Worm (Caenorhabditis elegans) whole organism, L4/young adult: ENCODE results near the gene nphp-1.

Source experiments
- W03F9.2 ChIP-seq: fragments of 150-350 bp; optimal IDR thresholded peaks from 2 replicates; lab custom pipeline; 2014; ENCODE audit warnings: missing biosample characterization, missing genetic modification characterization
- dao-5 ChIP-seq: sonication (generic microtip); optimal IDR thresholded peaks from 2 replicates; lab custom pipeline; 2016; ENCODE audit warnings: missing genotype, missing genetic modification characterization, moderate library complexity, missing compliant biosample characterization
- him-1 ChIP-seq: sonication (generic microtip); optimal IDR thresholded peaks from 2 replicates; lab custom pipeline; 2016; ENCODE audit warnings: missing genotype, missing genetic modification reagents, missing genetic modification characterization, missing compliant biosample characterization

The nphp-1 gene

DNA sequence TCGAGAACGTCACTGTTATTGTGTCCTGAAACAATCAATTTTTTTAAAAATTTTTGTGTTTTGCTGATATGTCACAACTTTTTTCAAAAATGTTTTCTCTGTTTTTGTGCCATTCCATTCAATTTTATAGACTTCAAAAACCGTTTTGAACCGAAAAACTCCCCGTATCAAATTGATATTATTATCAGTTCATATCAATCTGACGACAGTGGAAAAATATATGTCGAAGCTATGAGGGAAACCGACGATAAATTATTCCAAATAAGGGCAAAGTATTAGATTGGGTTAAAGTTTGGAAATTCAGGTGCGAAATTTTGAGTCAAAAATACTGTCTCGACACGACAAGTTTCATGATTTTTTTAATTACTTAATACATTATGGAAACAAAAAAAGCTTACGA lies 4.3 kb upstream of the nphp-1 start:
- no peak for TF ChIP-seq W03F9.2
- TF ChIP-seq him-1 (tag; lab: Kevin White, UChicago) = no peak
- TF ChIP-seq dao-5 = no peak

DNA sequence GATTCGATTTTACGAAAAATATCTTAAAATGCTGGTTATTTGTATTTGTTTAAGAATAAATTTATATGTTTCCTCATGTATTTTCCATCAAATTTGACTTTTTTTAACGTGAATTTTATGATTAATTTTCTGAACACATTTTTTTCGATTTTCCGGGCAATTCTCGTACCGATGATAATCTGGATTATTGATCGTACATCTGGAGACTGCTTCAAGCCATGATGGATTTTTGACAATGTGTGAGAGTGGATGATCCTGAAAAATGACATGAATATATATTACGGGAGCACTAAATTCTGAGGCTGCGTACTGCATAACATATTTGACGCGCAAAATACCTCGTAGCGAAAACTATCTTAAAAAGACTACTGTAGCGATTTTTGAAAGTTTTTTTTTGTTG lies 2.4 kb upstream of the nphp-1 start:
- TF ChIP-seq W03F9.2 = no peak
- no peak for TF ChIP-seq dao-5
- no peak for TF ChIP-seq him-1 (tag; lab: Kevin White, UChicago)

DNA sequence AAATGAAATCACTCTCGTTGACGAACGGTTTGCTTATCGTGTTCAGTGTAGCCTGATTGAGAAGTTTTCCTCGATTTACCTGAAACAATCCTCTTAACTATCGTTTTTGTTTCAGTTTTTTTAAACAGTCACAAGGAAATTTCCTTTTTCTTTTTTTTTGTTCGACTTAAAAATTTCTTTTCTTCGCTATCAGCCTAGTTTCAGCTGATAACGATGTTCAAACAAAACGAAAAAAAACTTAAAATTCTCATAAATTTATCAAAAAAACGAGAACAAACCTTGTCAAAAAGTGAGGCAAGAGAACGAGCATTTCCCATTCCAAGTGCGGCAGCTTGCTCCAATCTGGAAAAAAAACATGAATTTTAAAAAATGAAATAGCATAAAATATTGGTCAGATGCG lies 1.5 kb upstream of the nphp-1 start:
- TF ChIP-seq W03F9.2 = no peak
- TF ChIP-seq dao-5 = no peak
- no peak for TF ChIP-seq him-1 (tag; lab: Kevin White, UChicago)

DNA sequence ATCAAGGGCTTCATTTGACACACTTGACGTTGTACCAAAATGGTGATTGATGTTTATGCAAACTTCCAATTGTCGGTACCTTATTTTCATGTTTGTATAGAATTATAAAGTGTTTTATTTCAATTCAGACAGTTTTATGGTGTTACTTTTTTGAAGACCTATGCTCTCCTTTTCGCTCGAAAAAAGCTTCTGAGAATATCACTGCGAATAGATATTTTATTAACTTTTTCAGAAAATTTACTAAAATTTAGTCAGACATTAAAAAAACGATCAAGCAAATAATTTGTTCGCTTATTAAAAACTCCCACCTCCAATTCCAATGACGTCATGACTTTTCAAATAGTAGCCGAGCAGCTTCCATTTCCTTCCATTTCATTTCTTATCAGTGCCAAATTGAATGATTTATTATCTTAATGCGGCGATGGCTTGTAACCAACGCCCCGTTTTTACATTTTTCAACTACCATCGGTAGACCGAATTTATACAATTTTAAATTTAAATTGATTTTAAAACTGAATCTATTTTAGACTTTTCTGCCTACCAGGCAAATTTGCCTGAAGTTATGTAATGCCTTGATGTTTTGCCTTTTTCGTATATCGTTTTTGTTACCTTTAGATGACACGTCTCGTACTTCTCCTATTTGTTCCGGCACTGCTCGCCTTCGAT lies 5.0 kb downstream of the nphp-1 start, which contains the start of gene M28.10:
Gene M28.10 (plus strand): TSS at position 616 of the 666 bp plus-strand sequence.
- no peak for TF ChIP-seq W03F9.2
- no peak for TF ChIP-seq dao-5
- TF ChIP-seq him-1 (tag; lab: Kevin White, UChicago) = no peak

DNA sequence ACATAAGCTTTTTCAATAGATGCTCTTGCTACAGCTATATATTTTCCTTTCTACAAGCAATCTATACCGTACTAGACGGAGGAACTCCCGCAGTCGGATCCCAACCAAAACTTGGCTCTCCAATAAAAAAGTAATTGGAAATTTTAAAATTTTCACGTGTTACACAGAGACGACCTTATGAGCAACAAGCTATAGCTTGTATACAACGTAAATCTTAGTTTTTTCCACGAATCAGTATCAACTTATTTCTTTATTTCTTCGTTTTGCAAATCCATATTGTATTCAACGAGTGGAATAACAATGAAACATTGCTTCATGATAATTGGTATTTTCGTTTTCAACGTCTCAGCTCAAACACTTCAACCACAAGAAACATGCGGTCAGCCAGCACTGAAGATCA lies 8.7 kb downstream of the nphp-1 start, which contains the start of gene M28.4:
Gene M28.4 (plus strand): TSS at position 301 of the 400 bp plus-strand sequence.
- TF ChIP-seq W03F9.2 (no peak), dao-5 (no peak), him-1 (tag; lab: Kevin White, UChicago) (no peak)

DNA sequence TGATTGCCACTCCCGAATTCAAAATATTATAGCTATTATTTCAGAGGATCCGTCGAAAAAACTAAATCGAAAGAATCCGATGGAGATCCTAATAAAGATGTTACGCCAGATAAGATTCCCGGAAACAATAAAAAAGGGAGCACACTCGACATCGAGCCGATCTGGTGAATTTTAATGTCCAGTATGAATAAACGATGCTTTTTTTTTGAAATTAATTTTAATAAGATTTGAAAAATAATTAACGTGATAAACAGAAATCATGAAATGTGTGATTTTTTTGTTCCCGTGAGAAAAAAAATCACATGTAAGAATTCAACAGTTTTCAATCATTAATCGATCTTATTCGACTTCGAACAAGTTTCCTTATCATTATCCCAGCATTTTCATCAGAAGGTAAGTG lies 12.9 kb downstream of the nphp-1 start, which contains the start of gene M28.9:
Gene M28.9 (plus strand): TSS at position 301 of the 400 bp plus-strand sequence.
- TF ChIP-seq him-1 (tag; lab: Kevin White, UChicago) = no peak
- TF ChIP-seq dao-5 = no peak
- TF ChIP-seq W03F9.2 = no peak

DNA sequence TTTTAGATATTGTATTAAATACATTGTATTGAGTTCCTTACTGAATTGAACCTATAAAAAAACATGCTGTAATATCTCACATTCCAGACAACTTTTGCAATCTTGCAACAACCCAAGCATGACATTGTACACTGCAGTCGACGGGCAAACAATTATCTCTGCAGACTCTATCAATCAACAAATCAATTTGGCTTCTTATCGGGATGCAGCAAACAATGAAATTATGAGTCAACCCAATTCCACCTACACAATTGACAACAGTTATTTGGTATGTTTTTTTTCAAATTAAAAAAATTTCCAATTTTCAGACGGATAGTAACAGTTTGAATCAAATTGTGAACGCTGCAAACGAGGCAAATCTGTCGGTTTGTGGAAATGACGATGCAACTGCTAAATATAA lies 21.1 kb downstream of the nphp-1 start:
- TF ChIP-seq dao-5 (no peak), W03F9.2 (no peak), him-1 (tag; lab: Kevin White, UChicago) (no peak)

DNA sequence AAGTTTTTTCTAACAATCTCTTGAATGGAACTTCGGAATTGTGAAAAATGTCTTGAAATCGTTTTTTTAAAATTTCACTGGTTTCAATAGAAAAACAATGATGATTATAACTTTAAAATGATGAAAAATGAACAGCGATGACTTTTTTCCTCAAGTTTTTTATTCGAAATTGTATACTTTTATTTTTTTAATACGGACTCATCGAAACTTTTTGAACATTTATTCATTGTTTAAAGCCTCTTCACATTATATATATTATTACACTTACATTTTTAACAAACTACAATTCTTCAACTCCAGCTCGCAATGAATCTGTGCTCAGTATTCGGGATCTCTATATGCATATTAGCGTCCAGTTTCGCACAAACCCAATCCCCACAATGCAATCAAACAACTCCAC lies 24.1 kb downstream of the nphp-1 start, which contains the start of gene M28.8:
Gene M28.8 (plus strand): TSS at position 301 of the 400 bp plus-strand sequence.
- no peak for TF ChIP-seq W03F9.2
- no peak for TF ChIP-seq him-1 (tag; lab: Kevin White, UChicago)
- no peak for TF ChIP-seq dao-5

DNA sequence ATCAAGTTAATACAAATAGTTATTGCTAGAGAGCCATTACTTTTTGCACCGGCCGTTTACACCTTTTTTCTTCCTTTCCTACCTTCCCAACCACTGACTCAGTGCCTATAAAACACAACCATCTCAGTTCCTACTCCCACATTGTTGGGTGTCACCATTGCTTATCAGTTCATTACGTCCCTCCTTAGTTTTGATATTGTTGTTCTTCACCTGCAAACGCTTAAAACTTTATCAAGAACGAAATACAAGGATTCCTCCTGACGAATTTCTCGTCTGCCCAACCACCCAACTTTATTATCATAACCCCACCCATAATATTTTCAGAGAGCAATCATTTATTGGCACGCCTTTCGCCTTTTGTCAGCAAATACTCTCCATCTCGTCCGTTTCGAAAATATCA lies 25.0 kb downstream of the nphp-1 start:
- TF ChIP-seq W03F9.2 = no peak
- TF ChIP-seq dao-5 = no peak
- TF ChIP-seq him-1 (tag; lab: Kevin White, UChicago) = no peak

DNA sequence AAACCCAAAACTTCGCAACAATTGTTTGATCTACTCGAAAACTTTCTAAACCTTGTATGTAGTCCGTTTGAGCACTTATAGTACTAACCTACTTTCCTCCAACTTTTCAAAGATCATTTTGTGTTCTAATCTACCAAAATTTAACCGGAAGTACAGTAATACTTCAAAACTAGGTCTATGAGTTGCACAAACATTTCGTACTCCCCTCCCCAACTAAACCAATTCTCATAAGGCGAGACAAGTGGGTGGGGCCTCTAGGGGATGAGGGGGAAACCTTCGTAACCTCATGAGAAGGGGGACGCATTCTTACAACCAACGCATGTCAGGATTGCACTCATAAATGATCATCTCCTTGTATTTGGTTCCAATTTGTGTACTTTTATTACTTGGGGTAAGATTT lies 30.1 kb downstream of the nphp-1 start, which contains the start of gene cutl-9:
Gene cutl-9 (plus strand): TSS at position 301 of the 400 bp plus-strand sequence.
- TF ChIP-seq dao-5 (no peak), W03F9.2 (no peak), him-1 (tag; lab: Kevin White, UChicago) (no peak)

DNA sequence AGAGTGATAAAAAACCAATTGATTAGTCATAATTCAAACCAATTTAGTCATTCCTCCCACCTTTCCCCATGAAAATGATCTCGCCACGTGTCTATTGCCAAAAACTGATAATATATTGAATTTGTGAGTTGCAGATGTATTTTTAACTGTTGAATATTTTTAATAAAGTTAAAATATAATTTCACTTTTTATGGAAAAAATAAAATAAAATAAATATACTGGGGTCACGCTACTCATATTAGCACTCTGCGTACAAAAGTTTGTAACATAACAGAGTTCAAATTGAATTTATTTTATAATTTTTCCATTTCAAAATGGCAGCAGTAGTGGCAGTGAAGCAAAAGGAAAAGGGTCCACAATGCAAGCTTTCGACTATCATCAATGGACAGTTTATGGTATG lies 33.9 kb downstream of the nphp-1 start, which contains the start of gene C14A4.13:
Gene C14A4.13 (plus strand): TSS at position 301 of the 400 bp plus-strand sequence.
- no peak for TF ChIP-seq dao-5

DNA sequence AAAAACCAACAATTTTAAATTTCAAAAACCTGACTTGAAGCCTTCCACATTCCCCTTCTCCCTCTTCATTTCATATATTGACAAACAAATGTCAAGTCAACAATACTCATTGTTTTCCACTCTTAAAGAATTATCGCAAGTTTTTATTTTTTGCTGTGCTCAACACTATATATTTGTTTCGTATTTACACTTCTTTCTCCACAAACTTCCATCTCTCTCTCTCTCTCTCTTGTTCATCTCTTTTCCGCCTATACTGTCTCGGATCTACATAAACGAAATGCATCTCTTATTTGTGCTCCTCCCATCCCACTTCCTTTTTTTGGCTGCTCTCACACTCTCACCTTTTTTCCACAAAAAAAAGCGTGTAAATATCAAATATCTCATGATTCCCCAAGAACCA lies 39.3 kb downstream of the nphp-1 start, which contains the start of gene C14A4.12:
Gene C14A4.12 (plus strand): TSS at position 301 of the 400 bp plus-strand sequence.
- TF ChIP-seq dao-5 (no peak), him-1 (tag; lab: Kevin White, UChicago) (no peak), W03F9.2 (no peak)

DNA sequence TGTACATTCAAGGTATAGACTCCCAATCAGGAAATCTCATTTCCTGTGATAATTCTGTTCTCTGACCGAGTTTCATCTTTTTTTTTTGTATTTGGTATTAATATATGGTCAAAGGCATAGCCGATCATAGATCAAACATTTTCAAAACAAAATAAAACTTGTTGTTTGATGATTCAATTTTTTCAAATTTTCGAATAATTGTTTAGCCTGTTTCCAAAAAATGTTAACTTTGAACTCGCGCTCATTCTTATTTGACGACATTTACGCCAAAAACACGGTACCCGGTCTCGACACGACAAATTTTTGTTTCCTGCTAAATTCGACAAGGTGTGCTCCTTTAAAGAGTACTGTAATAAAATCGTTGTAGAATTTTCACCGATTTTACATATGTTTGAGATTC lies 43.2 kb downstream of the nphp-1 start:
- TF ChIP-seq dao-5 (no peak), W03F9.2 (no peak), him-1 (tag; lab: Kevin White, UChicago) (no peak)

DNA sequence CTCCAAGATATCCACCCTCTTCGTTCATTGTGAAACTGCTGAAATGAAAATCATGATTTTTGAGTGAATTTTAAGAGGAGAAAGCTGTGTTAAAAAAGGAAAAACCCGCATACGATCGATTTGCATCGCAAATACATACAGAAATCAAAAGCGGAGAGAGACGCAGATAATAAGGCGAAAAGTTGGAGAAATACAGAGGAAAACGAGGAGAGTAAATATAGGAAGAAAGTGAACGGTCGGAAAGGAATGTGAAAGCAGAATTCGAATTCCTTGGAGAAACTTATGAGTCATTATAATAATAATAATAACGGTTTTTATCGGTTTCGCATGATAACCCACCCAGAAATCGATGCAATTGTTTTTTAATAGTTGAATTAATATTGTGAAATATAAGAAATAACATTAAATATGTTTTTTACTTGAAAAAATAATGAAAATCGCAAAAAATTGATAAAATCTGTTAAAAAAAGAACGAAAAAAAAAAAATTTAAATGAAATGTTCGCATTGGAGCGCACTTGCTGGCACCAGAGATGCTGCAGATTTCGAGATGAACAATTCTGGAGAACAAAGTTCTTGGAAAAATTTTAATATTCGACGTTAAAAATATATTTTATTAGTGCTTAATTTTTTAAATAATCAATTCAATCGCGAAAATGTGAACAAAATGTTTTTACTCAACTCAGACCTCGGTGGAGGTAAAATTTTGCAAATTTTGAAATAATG lies 44.7 kb downstream of the nphp-1 start, which contains the start of gene ccm-3:
Gene ccm-3 (minus strand): TSS at position 38 of the 724 bp plus-strand sequence.
- TF ChIP-seq dao-5 (no peak), him-1 (tag; lab: Kevin White, UChicago) (no peak), W03F9.2 (no peak)

DNA sequence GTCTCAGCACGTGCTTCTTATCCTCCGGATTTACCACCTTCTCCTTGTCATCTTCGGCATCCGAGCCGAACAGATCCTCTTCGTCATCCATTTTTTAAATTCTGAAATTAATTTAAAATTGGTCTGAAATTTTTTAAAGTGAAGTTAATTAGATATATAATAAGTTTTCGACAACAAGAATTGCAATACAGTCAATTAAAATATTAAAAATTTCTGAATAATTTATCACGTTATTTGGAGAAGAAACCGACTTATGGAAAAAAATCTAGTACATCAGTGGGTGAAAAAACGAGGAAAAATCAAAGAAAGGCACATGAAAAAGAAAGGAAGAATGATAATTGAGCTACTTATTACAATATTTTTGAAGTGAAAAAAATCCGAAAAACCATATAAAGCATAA lies 46.5 kb downstream of the nphp-1 start, which contains the start of gene taf-13:
Gene taf-13 (minus strand): TSS at position 101 of the 400 bp plus-strand sequence.
- TF ChIP-seq him-1 (tag; lab: Kevin White, UChicago) = no peak
- TF ChIP-seq W03F9.2 = no peak
- TF ChIP-seq dao-5 = no peak
